Fruit fly (Drosophila melanogaster) Kc167 (cell line): Measurements from ENCODE around the gene asl.

ENCODE experiments used
- Myc ChIP-seq: fragments of >200 bp; optimal IDR thresholded peaks from 2 replicates; lab custom pipeline; 2017; ENCODE audit warnings: missing external identifiers
- Sin3A ChIP-seq: fragments of >200 bp; optimal IDR thresholded peaks from 2 replicates; lab custom pipeline; 2018; ENCODE audit warnings: missing external identifiers
- insv ChIP-seq: fragments of >200 bp; optimal IDR thresholded peaks from 3 replicates; lab custom pipeline; 2018; ENCODE audit warnings: missing external identifiers

DNA sequence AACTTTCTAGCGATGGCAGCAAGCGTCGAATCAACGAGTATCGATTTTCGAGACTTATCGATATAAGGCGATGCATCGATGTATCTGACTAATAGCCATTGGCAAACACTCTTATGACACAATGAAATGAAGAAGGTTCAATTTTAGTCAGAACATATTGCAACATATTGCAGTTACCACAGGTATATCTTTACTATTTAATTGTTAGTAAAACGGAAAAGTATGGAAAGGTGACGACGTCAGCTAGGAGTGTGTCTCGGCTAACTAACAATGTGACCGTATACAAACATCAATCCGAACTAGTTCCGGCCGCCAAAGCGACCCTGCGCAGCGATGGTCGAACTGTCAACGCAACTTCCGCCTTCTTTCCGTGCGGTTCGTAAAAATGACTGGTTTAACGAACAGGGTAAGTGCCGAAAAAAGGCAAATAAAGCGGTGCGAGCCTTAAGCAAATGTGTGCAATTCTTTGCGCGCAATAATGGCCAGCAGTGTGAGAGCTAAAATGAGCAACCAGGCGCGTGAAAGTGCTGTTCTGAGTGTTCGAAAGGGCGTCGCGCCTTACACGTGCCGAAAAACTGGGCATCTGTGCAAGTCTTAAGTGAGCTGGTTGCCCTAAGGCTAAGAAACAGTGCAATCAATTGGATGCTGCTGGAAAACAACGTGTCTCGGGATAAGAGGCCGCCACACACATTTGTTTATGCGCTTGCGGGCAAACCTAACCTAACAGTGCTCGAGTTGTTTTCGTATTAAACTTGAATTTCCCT is 18.0 kb upstream of the asl start, which contains the start of the genes Dph4, Spec2 and RpL13A:
- no peak for TF ChIP-seq Myc (lab: Kevin White, UChicago)
- TF ChIP-seq insv (lab: Kevin White, UChicago) = no peak
- TF ChIP-seq Sin3A = no peak
